Fruit fly (Drosophila melanogaster): ENCODE data around the gene CG4239.

The CG4239 gene

dm6 chrX:16385942-16386392 is 889 bp downstream of the CG4239 start:
- TF ChIP-seq Myc (optimal IDR thresholded peaks at IDR 0.05), result no peak
- TF ChIP-seq psq (optimal IDR thresholded peaks at IDR 0.05), result no peak
- TF ChIP-seq h (optimal IDR thresholded peaks at IDR 0.05), result no peak
- TF ChIP-seq insv (optimal IDR thresholded peaks at IDR 0.05), result no peak
- TF ChIP-seq ttk (optimal IDR thresholded peaks at IDR 0.05), result no peak
- no peak for TF ChIP-seq Sin3A (optimal IDR thresholded peaks at IDR 0.05)

dm6 chrX:16391397-16391796 is 6.3 kb downstream of the CG4239 start, which contains the start of the genes TH1 and mei-41:
Gene TH1, minus strand, starts transcription at chrX:16391438.
Gene mei-41, plus strand, starts transcription at chrX:16391698.
- TF ChIP-seq ttk (optimal IDR thresholded peaks at IDR 0.05) (no peak), Myc (optimal IDR thresholded peaks at IDR 0.05) (no peak), insv (optimal IDR thresholded peaks at IDR 0.05) (no peak), Sin3A (optimal IDR thresholded peaks at IDR 0.05) (no peak), psq (optimal IDR thresholded peaks at IDR 0.05) (no peak), h (optimal IDR thresholded peaks at IDR 0.05) (no peak)

dm6 chrX:16403811-16404420 is 18.8 kb downstream of the CG4239 start:
- no peak for TF ChIP-seq insv (optimal IDR thresholded peaks at IDR 0.05)
- no peak for TF ChIP-seq ttk (optimal IDR thresholded peaks at IDR 0.05)
- TF ChIP-seq psq (optimal IDR thresholded peaks at IDR 0.05), result no peak
- no peak for TF ChIP-seq Myc (optimal IDR thresholded peaks at IDR 0.05)
- no peak for TF ChIP-seq Sin3A (optimal IDR thresholded peaks at IDR 0.05)
- no peak for TF ChIP-seq h (optimal IDR thresholded peaks at IDR 0.05)

dm6 chrX:16404803-16405202 is 19.7 kb downstream of the CG4239 start, which contains the start of gene CG9981:
Gene CG9981, minus strand, starts transcription at chrX:16405122.
- TF ChIP-seq Myc (optimal IDR thresholded peaks at IDR 0.05) (no peak), ttk (optimal IDR thresholded peaks at IDR 0.05) (no peak), Sin3A (optimal IDR thresholded peaks at IDR 0.05) (no peak), h (optimal IDR thresholded peaks at IDR 0.05) (no peak), psq (optimal IDR thresholded peaks at IDR 0.05) (no peak), insv (optimal IDR thresholded peaks at IDR 0.05) (no peak)

- no peak for TF ChIP-seq ttk (optimal IDR thresholded peaks at IDR 0.05)
- no peak for TF ChIP-seq h (optimal IDR thresholded peaks at IDR 0.05)
- TF ChIP-seq Myc (optimal IDR thresholded peaks at IDR 0.05), result no peak
- no peak for TF ChIP-seq psq (optimal IDR thresholded peaks at IDR 0.05)
- no peak for TF ChIP-seq insv (optimal IDR thresholded peaks at IDR 0.05)
- TF ChIP-seq Sin3A (optimal IDR thresholded peaks at IDR 0.05), result no peak
These were observed 20.1 kb downstream of the CG4239 start, which contains the start of gene CG4301 for dm6 chrX:16405209-16405608. Gene CG4301, plus strand, starts transcription at chrX:16405509.

- TF ChIP-seq ttk (optimal IDR thresholded peaks at IDR 0.05), result no peak
- no peak for TF ChIP-seq Myc (optimal IDR thresholded peaks at IDR 0.05)
- no peak for TF ChIP-seq psq (optimal IDR thresholded peaks at IDR 0.05)
- no peak for TF ChIP-seq Sin3A (optimal IDR thresholded peaks at IDR 0.05)
- no peak for TF ChIP-seq h (optimal IDR thresholded peaks at IDR 0.05)
- no peak for TF ChIP-seq insv (optimal IDR thresholded peaks at IDR 0.05)
These were observed 21.0 kb downstream of the CG4239 start for dm6 chrX:16406083-16406482.

- TF ChIP-seq ttk (optimal IDR thresholded peaks at IDR 0.05) (no peak), h (optimal IDR thresholded peaks at IDR 0.05) (no peak), insv (optimal IDR thresholded peaks at IDR 0.05) (no peak), Sin3A (optimal IDR thresholded peaks at IDR 0.05) (no peak), psq (optimal IDR thresholded peaks at IDR 0.05) (no peak), Myc (optimal IDR thresholded peaks at IDR 0.05) (no peak)
These were observed 29.6 kb downstream of the CG4239 start, which contains the start of gene Traf-like for dm6 chrX:16414451-16415368. Gene Traf-like, plus strand, starts transcription at chrX:16415046.

- TF ChIP-seq Myc (optimal IDR thresholded peaks at IDR 0.05), result no peak
- TF ChIP-seq psq (optimal IDR thresholded peaks at IDR 0.05), result no peak
- no peak for TF ChIP-seq Sin3A (optimal IDR thresholded peaks at IDR 0.05)
- TF ChIP-seq h (optimal IDR thresholded peaks at IDR 0.05), result no peak
- no peak for TF ChIP-seq insv (optimal IDR thresholded peaks at IDR 0.05)
- TF ChIP-seq ttk (optimal IDR thresholded peaks at IDR 0.05), result no peak
These were observed 35.0 kb downstream of the CG4239 start for dm6 chrX:16420048-16420447.

dm6 chrX:16420878-16421277 is 35.8 kb downstream of the CG4239 start:
- TF ChIP-seq Myc (optimal IDR thresholded peaks at IDR 0.05) (no peak), insv (optimal IDR thresholded peaks at IDR 0.05) (no peak), h (optimal IDR thresholded peaks at IDR 0.05) (no peak), psq (optimal IDR thresholded peaks at IDR 0.05) (no peak), Sin3A (optimal IDR thresholded peaks at IDR 0.05) (no peak)

- no peak for TF ChIP-seq insv (optimal IDR thresholded peaks at IDR 0.05)
- TF ChIP-seq h (optimal IDR thresholded peaks at IDR 0.05), result no peak
- no peak for TF ChIP-seq ttk (optimal IDR thresholded peaks at IDR 0.05)
- TF ChIP-seq psq (optimal IDR thresholded peaks at IDR 0.05), result no peak
These were observed 36.9 kb downstream of the CG4239 start, which contains the start of gene AnxB11 for dm6 chrX:16421899-16422412. Gene AnxB11, minus strand, starts transcription at chrX:16422265.

- no peak for TF ChIP-seq insv (optimal IDR thresholded peaks at IDR 0.05)
- TF ChIP-seq h (optimal IDR thresholded peaks at IDR 0.05), result no peak
- TF ChIP-seq Sin3A (optimal IDR thresholded peaks at IDR 0.05), result no peak
- TF ChIP-seq Myc (optimal IDR thresholded peaks at IDR 0.05), result no peak
- no peak for TF ChIP-seq ttk (optimal IDR thresholded peaks at IDR 0.05)
- no peak for TF ChIP-seq psq (optimal IDR thresholded peaks at IDR 0.05)
These were observed 37.5 kb downstream of the CG4239 start, which contains the start of gene hang for dm6 chrX:16422466-16423124. Gene hang, plus strand, starts transcription at chrX:16422831.
